Worm (Caenorhabditis elegans) whole organism, L4/young adult: ENCODE measurements around the gene F15H10.10.

Experiments
- W03F9.2 ChIP-seq: fragments of 150-350 bp; optimal IDR thresholded peaks from 2 replicates; lab custom pipeline; 2014; ENCODE audit warnings: missing biosample characterization, missing genetic modification characterization
- dao-5 ChIP-seq: sonication (generic microtip); optimal IDR thresholded peaks from 2 replicates; lab custom pipeline; 2016; ENCODE audit warnings: missing genotype, missing genetic modification characterization, moderate library complexity, missing compliant biosample characterization
- him-1 ChIP-seq: sonication (generic microtip); optimal IDR thresholded peaks from 2 replicates; lab custom pipeline; 2016; ENCODE audit warnings: missing genotype, missing genetic modification reagents, missing genetic modification characterization, missing compliant biosample characterization

DNA sequence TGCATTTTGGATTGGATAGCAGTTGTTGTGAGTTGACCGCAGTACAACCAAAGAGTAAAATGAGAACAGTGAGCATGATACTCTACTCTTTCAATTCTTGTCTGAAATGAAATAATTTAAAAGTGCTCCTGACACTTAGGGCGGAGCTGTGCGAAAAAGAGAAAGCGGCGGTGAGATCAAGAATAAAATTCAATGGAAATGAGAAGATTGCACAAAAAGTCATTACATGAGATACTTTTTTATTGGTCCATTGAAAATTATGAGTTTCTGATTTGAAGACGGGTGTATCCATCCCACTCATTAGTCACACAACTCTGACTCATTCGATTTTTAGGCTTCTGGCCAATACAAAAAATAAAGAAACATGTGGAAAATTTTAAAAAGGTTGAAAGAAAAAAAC, 40.4 kb upstream of the F15H10.10 start, which contains the start of gene F22E12.1:
- TF ChIP-seq him-1 (no peak), dao-5 (tag; lab: Kevin White, UChicago) (no peak), W03F9.2 (no peak)
